Worm (Caenorhabditis elegans): ENCODE measurements around the gene Y62H9A.2.

DNA sequence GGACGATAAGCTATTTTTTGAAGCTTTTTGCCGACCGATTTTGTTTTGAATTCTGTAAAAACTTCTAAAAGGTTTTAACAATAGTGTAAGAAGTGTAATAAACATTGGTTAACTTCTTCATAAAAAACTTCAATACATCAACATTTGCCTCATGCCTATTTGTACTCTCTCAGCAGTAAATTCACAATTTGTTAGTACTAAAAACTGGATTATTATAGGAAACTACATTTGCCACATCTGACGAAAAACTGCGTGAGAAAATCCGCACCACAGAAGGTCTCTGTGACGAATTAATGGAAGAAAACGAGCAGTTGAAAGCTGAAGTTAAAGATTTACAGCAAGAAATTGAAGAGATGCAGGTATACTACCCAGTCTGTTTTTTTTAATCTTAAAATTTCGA is 50.5 kb downstream of the Y62H9A.2 start:
- TF ChIP-seq pha-4 (tag; optimal IDR thresholded peaks at IDR 0.05) (no peak), unc-39 (tag; optimal IDR thresholded peaks at IDR 0.05) (no peak), nhr-237 (tag; optimal IDR thresholded peaks at IDR 0.05) (no peak), lin-15B (tag; optimal IDR thresholded peaks at IDR 0.05) (no peak), snpc-4 (tag; optimal IDR thresholded peaks at IDR 0.05) (no peak), ZK546.5 (tag; optimal IDR thresholded peaks at IDR 0.05) (no peak), nhr-76 (tag; optimal IDR thresholded peaks at IDR 0.05) (no peak), ceh-9 (tag; optimal IDR thresholded peaks at IDR 0.05) (no peak), fkh-2 (tag; optimal IDR thresholded peaks at IDR 0.05) (no peak), pqm-1 (tag; optimal IDR thresholded peaks at IDR 0.05) (no peak)
